Fruit fly (Drosophila melanogaster) whole organism, embryonic: ENCODE measurements around the gene smo.
A peak's percentile ranks its signal among the peaks of the same experiment; 100 is the strongest.

Source experiments
- Antp ChIP-seq: fragments of 200-800 bp; sonication (Bioruptor generic); optimal IDR thresholded peaks from 3 replicates; lab custom pipeline; 2016; ENCODE audit warnings: missing biosample characterization, missing genetic modification characterization
- Atf-2 ChIP-seq: fragments of 200-800 bp; sonication (Bioruptor generic); optimal IDR thresholded peaks from 2 replicates; lab custom pipeline; 2016; ENCODE audit warnings: missing biosample characterization, missing genetic modification characterization
- Awh ChIP-seq: fragments of 200-800 bp; sonication (Bioruptor generic); IDR thresholded peaks from 2 replicates; pipeline ENCODE4, ENCODE4 v1.3.6; 2022; ENCODE audit warnings: missing biosample characterization, missing genetic modification characterization
- CG10654 ChIP-seq: fragments of 200-800 bp; sonication (Bioruptor generic); optimal IDR thresholded peaks from 2 replicates; lab custom pipeline; 2016; ENCODE audit warnings: missing biosample characterization, missing genetic modification characterization
- CG11085 ChIP-seq: fragments of 200-800 bp; sonication (Bioruptor generic); IDR thresholded peaks from 2 replicates; pipeline ENCODE4 v1.3.6; 2022; ENCODE audit warnings: missing biosample characterization, missing genetic modification characterization
- CG11456 ChIP-seq: fragments of 200-800 bp; sonication (Bioruptor generic); IDR thresholded peaks from 3 replicates; pipeline ENCODE4 v1.3.6; 2022; ENCODE audit warnings: missing biosample characterization, missing genetic modification characterization
- CG12155 ChIP-seq: fragments of 200-800 bp; sonication (Bioruptor generic); optimal IDR thresholded peaks from 3 replicates; lab custom pipeline; 2016; ENCODE audit warnings: missing biosample characterization, missing genetic modification characterization
- CG12299 ChIP-seq: fragments of 200-800 bp; sonication (Bioruptor generic); optimal IDR thresholded peaks from 2 replicates; lab custom pipeline; 2018; ENCODE audit warnings: missing biosample characterization, mild to moderate bottlenecking, missing genetic modification characterization
- CG12769 ChIP-seq: fragments of 200-800 bp; sonication (Bioruptor generic); optimal IDR thresholded peaks from 2 replicates; lab custom pipeline; 2019; ENCODE audit warnings: missing biosample characterization, mild to moderate bottlenecking, missing genetic modification characterization, moderate library complexity
- CG13287 ChIP-seq: fragments of 200-800 bp; sonication (Bioruptor generic); IDR thresholded peaks from 2 replicates; pipeline ENCODE4 v1.3.6; 2022; ENCODE audit warnings: missing biosample characterization, missing genetic modification characterization; ENCODE audit not compliant: partially characterized antibody
- CG15514 ChIP-seq: fragments of 200-800 bp; sonication (Bioruptor generic); optimal IDR thresholded peaks from 3 replicates; lab custom pipeline; 2017; ENCODE audit warnings: missing biosample characterization, missing genetic modification characterization, mild to moderate bottlenecking, moderate library complexity, missing genetic modification reagents
- CG17186 ChIP-seq: fragments of 200-800 bp; sonication (Bioruptor generic); optimal IDR thresholded peaks from 3 replicates; lab custom pipeline; 2017; ENCODE audit warnings: missing biosample characterization, missing genetic modification reagents, missing genetic modification characterization
- CG17385 ChIP-seq: fragments of 200-800 bp; sonication (Bioruptor generic); optimal IDR thresholded peaks from 3 replicates; lab custom pipeline; 2018; ENCODE audit warnings: missing biosample characterization, mild to moderate bottlenecking, missing genetic modification characterization
- CG18764 ChIP-seq: fragments of 200-800 bp; sonication (Bioruptor generic); optimal IDR thresholded peaks from 3 replicates; lab custom pipeline; 2016; ENCODE audit warnings: missing biosample characterization, missing genetic modification characterization
- CG2712 ChIP-seq: fragments of 200-800 bp; optimal IDR thresholded peaks from 3 replicates; lab custom pipeline; 2019; ENCODE audit warnings: missing biosample characterization, mild to moderate bottlenecking, missing genetic modification characterization, moderate library complexity
- CG34224 ChIP-seq: fragments of 200-800 bp; sonication (Bioruptor generic); IDR thresholded peaks from 3 replicates; pipeline ENCODE4 v1.3.6; 2022; ENCODE audit warnings: missing biosample characterization, missing genetic modification characterization; ENCODE audit not compliant: partially characterized antibody
- CG4820 ChIP-seq: fragments of 200-800 bp; sonication (Bioruptor generic); optimal IDR thresholded peaks from 3 replicates; lab custom pipeline; 2016; ENCODE audit warnings: missing biosample characterization, missing genetic modification characterization
- CG6854 ChIP-seq: fragments of 200-800 bp; sonication (Bioruptor generic); optimal IDR thresholded peaks from 3 replicates; lab custom pipeline; 2017; ENCODE audit warnings: missing biosample characterization, mild to moderate bottlenecking, missing genetic modification characterization
- CG7357 ChIP-seq: fragments of 200-800 bp; sonication (Bioruptor generic); IDR thresholded peaks from 3 replicates; pipeline ENCODE4 v1.3.6; 2022; ENCODE audit warnings: missing biosample characterization, missing genetic modification characterization
- CG7928 ChIP-seq: fragments of 200-800 bp; sonication (Bioruptor generic); optimal IDR thresholded peaks from 2 replicates; lab custom pipeline; 2017; ENCODE audit warnings: missing biosample characterization, mild to moderate bottlenecking, missing genetic modification characterization
- CG7987 ChIP-seq: fragments of 200-800 bp; sonication (Bioruptor generic); optimal IDR thresholded peaks from 2 replicates; lab custom pipeline; 2018; ENCODE audit warnings: missing biosample characterization, mild to moderate bottlenecking, missing genetic modification characterization, moderate library complexity
- CG8290 ChIP-seq, 3 experiments: fragments of 200-800 bp; sonication (Bioruptor generic); optimal IDR thresholded peaks; 2 replicates each; lab custom pipeline; 2016 to 2019; ENCODE audit warnings: missing biosample characterization in 3 of 3, missing genetic modification characterization in 3 of 3, mild to moderate bottlenecking in 2 of 3, moderate library complexity in 1 of 3
- CG8944 ChIP-seq: fragments of 200-800 bp; sonication (Bioruptor generic); optimal IDR thresholded peaks from 3 replicates; lab custom pipeline; 2016; ENCODE audit warnings: missing biosample characterization, missing genetic modification characterization
- CG9215 ChIP-seq: fragments of 200-800 bp; sonication (Bioruptor generic); IDR thresholded peaks from 2 replicates; pipeline ENCODE4 v1.3.6; 2022; ENCODE audit warnings: missing biosample characterization, missing genetic modification characterization
- D ChIP-seq, 2 experiments: fragments of 200-800 bp in 1 of 2; fragments of >200 bp in 1 of 2; sonication (Bioruptor generic) in 1 of 2; optimal IDR thresholded peaks; 2 replicates in 1 of 2; 3 replicates in 1 of 2; lab custom pipeline; 2017; ENCODE audit warnings: mild to moderate bottlenecking in 1 of 2, missing biosample characterization in 1 of 2, missing genetic modification characterization in 1 of 2, missing genetic modification reagents in 1 of 2
- Dfd ChIP-seq, 2 experiments: fragments of >200 bp; optimal IDR thresholded peaks; 2 replicates each; lab custom pipeline; 2017; ENCODE audit warnings: missing biosample characterization in 2 of 2, missing genetic modification characterization in 2 of 2
- E2f2 ChIP-seq: fragments of 200-800 bp; sonication (Bioruptor generic); IDR thresholded peaks from 2 replicates; pipeline ENCODE4 v1.3.6; 2022; ENCODE audit warnings: missing biosample characterization, missing genetic modification characterization
- HLH4C ChIP-seq: fragments of 200-800 bp; sonication (Bioruptor generic); IDR thresholded peaks from 3 replicates; pipeline ENCODE4 v1.3.6; 2022; ENCODE audit warnings: missing biosample characterization, missing genetic modification characterization; ENCODE audit not compliant: partially characterized antibody
- HLH54F ChIP-seq: fragments of 200-800 bp; sonication (Bioruptor generic); optimal IDR thresholded peaks from 3 replicates; lab custom pipeline; 2016; ENCODE audit warnings: missing biosample characterization, missing genetic modification characterization
- Meics ChIP-seq: fragments of 200-800 bp; sonication (Bioruptor generic); optimal IDR thresholded peaks from 2 replicates; lab custom pipeline; 2017; ENCODE audit warnings: missing biosample characterization, mild to moderate bottlenecking, missing genetic modification characterization
- NfI ChIP-seq: fragments of 200-800 bp; sonication (Bioruptor generic); optimal IDR thresholded peaks from 3 replicates; lab custom pipeline; 2018; ENCODE audit warnings: missing biosample characterization, mild to moderate bottlenecking, missing genetic modification characterization, moderate library complexity
- Oli ChIP-seq: fragments of 200-800 bp; sonication (Bioruptor generic); optimal IDR thresholded peaks from 2 replicates; lab custom pipeline; 2018; ENCODE audit warnings: missing biosample characterization, mild to moderate bottlenecking, missing genetic modification characterization, moderate library complexity
- Optix ChIP-seq: fragments of 200-800 bp; sonication (Bioruptor generic); IDR thresholded peaks from 3 replicates; pipeline ENCODE4 v1.3.6; 2022; ENCODE audit warnings: missing biosample characterization, missing genetic modification characterization
- Six4 ChIP-seq: fragments of 200-800 bp; sonication (Bioruptor generic); optimal IDR thresholded peaks from 2 replicates; lab custom pipeline; 2016; ENCODE audit warnings: missing biosample characterization, missing genetic modification characterization
- Sox100B ChIP-seq: fragments of 200-800 bp; sonication (Bioruptor generic); optimal IDR thresholded peaks from 3 replicates; lab custom pipeline; 2018; ENCODE audit warnings: missing biosample characterization, mild to moderate bottlenecking, missing genetic modification characterization
- Sry-δ ChIP-seq: fragments of 200-800 bp; sonication (Bioruptor generic); optimal IDR thresholded peaks from 2 replicates; lab custom pipeline; 2016; ENCODE audit warnings: missing biosample characterization, missing genetic modification characterization
- Taf1 ChIP-seq: fragments of 200-800 bp; sonication (Bioruptor generic); IDR thresholded peaks from 2 replicates; pipeline ENCODE4 v1.3.6; 2022; ENCODE audit warnings: missing biosample characterization, missing genetic modification characterization
- Tbp ChIP-seq: fragments of >200 bp; optimal IDR thresholded peaks from 2 replicates; lab custom pipeline; 2018; ENCODE audit warnings: missing biosample characterization, missing genetic modification characterization
- bigmax ChIP-seq: fragments of 200-800 bp; sonication (Bioruptor generic); optimal IDR thresholded peaks from 2 replicates; lab custom pipeline; 2018; ENCODE audit warnings: missing biosample characterization, mild to moderate bottlenecking, missing genetic modification characterization
- caup ChIP-seq: fragments of 200-800 bp; sonication (Bioruptor generic); optimal IDR thresholded peaks from 3 replicates; lab custom pipeline; 2017; ENCODE audit warnings: missing biosample characterization, mild to moderate bottlenecking, missing genetic modification characterization, moderate library complexity; ENCODE audit not compliant: severe bottlenecking
- da ChIP-seq: fragments of 200-800 bp; sonication (Bioruptor generic); optimal IDR thresholded peaks from 2 replicates; lab custom pipeline; 2016; ENCODE audit warnings: missing biosample characterization, missing genetic modification characterization
- dmrt99B ChIP-seq: fragments of 200-800 bp; sonication (Bioruptor generic); optimal IDR thresholded peaks from 2 replicates; lab custom pipeline; 2018; ENCODE audit warnings: missing biosample characterization, mild to moderate bottlenecking, missing genetic modification characterization, moderate library complexity
- emc ChIP-seq: fragments of 200-800 bp; sonication (Bioruptor generic); optimal IDR thresholded peaks from 2 replicates; lab custom pipeline; 2016; ENCODE audit warnings: missing biosample characterization, missing genetic modification characterization
- fd96Cb ChIP-seq: fragments of 200-800 bp; sonication (Bioruptor generic); optimal IDR thresholded peaks from 2 replicates; lab custom pipeline; 2018; ENCODE audit warnings: missing biosample characterization, mild to moderate bottlenecking, missing genetic modification characterization, moderate library complexity
- hbn ChIP-seq: fragments of 200-800 bp; sonication (Bioruptor generic); IDR thresholded peaks from 2 replicates; pipeline ENCODE4 v1.3.6; 2022; ENCODE audit warnings: missing biosample characterization, missing genetic modification characterization; ENCODE audit not compliant: partially characterized antibody
- hkb ChIP-seq, 2 experiments: fragments of 200-800 bp in 1 of 2; fragments of >200 bp in 1 of 2; sonication (Bioruptor generic) in 1 of 2; IDR thresholded peaks in 1 of 2; optimal IDR thresholded peaks in 1 of 2; 2 replicates each; pipeline versions ENCODE4 v1.3.6 to Lab custom; 2017 to 2022; ENCODE audit warnings: missing biosample characterization in 1 of 2, missing genetic modification characterization in 1 of 2
- jumu ChIP-seq: fragments of 200-800 bp; sonication (Bioruptor generic); optimal IDR thresholded peaks from 3 replicates; lab custom pipeline; 2016; ENCODE audit warnings: missing biosample characterization, missing genetic modification characterization
- stwl ChIP-seq: fragments of 200-800 bp; sonication (Bioruptor generic); optimal IDR thresholded peaks from 3 replicates; lab custom pipeline; 2018; ENCODE audit warnings: missing biosample characterization, mild to moderate bottlenecking, missing genetic modification characterization, moderate library complexity

smo gene

dm6 chr2L:247432-247831 lies 29.9 kb upstream of the smo start (continued):
- peak; percentile 16; the same call in 1 of the 2 replicates for TF ChIP-seq hbn
- no peak for TF ChIP-seq Awh
- peak; percentile 7; the same call in 1 of the 3 replicates for TF ChIP-seq CG34224 (GFP tag; lab: Robert Waterston, UW)
- no peak for TF ChIP-seq Sry-δ
- no peak for TF ChIP-seq CG4820 (GFP tag; lab: Kevin White, UChicago)
- TF ChIP-seq E2f2 (GFP tag; lab: Robert Waterston, UW): no peak
- no peak for TF ChIP-seq CG18764
- TF ChIP-seq CG6854 (GFP tag; lab: Kevin White, UChicago): no peak
- no peak for TF ChIP-seq da
- TF ChIP-seq D (optimal IDR thresholded peaks at IDR 0.05; lab: Kevin White, UChicago): peak; percentile 28
- no peak for TF ChIP-seq D (GFP tag; optimal IDR thresholded peaks at IDR 0.05; lab: Kevin White, UChicago)
- TF ChIP-seq CG10654 (GFP tag; lab: Kevin White, UChicago): no peak
- TF ChIP-seq Atf-2 (GFP tag; lab: Kevin White, UChicago): no peak
- TF ChIP-seq CG11456: no peak
- no peak for TF ChIP-seq hkb (optimal IDR thresholded peaks at IDR 0.05; lab: Kevin White, UChicago)
- TF ChIP-seq hkb (GFP tag; IDR thresholded peaks at IDR 0.05; lab: Robert Waterston, UW): no peak
- TF ChIP-seq NfI (GFP tag; lab: Kevin White, UChicago): no peak

dm6 chr2L:247845-248473 lies 29.4 kb upstream of the smo start:
- TF ChIP-seq CG7357: no peak
- TF ChIP-seq HLH4C (GFP tag; lab: Robert Waterston, UW): no peak
- TF ChIP-seq CG12769 (tag; lab: Kevin White, UChicago): peak; percentile 77
- no peak for TF ChIP-seq Optix
- no peak for TF ChIP-seq CG11085 (GFP tag; lab: Robert Waterston, UW)
- TF ChIP-seq Tbp (GFP tag; lab: Kevin White, UChicago): no peak
- TF ChIP-seq HLH54F (GFP tag; lab: Kevin White, UChicago): no peak
- no peak for TF ChIP-seq CG12299
- TF ChIP-seq CG8290 (GFP tag; optimal IDR thresholded peaks at IDR 0.05; lab: Kevin White, UChicago): no peak
- TF ChIP-seq CG8290 (tag; optimal IDR thresholded peaks at IDR 0.05; lab: Kevin White, UChicago): peak in 1 of 2 experiments; percentile 37
- peak; percentile 50 for TF ChIP-seq Sox100B (GFP tag; lab: Kevin White, UChicago)
- TF ChIP-seq Antp (GFP tag; lab: Kevin White, UChicago): no peak
- peak; percentile 84 for TF ChIP-seq Meics (GFP tag; lab: Kevin White, UChicago)
- TF ChIP-seq CG15514: no peak
- no peak for TF ChIP-seq fd96Cb
- TF ChIP-seq CG13287: 0 out of 2 replicates have a peak, but pooled peaks have one; percentile 7
- peak; percentile 36; the same call in 1 of the 2 replicates for TF ChIP-seq Taf1 (GFP tag; lab: Robert Waterston, UW)
- TF ChIP-seq dmrt99B (tag; lab: Kevin White, UChicago): peak; percentile 59
- TF ChIP-seq bigmax (GFP tag; lab: Kevin White, UChicago): no peak
- peak; percentile 53 for TF ChIP-seq CG7928 (GFP tag; lab: Kevin White, UChicago)
- TF ChIP-seq caup (GFP tag; lab: Kevin White, UChicago): peak; percentile 33
- TF ChIP-seq CG17385 (GFP tag; lab: Kevin White, UChicago): peak; percentile 80
- no peak for TF ChIP-seq Dfd (GFP tag; optimal IDR thresholded peaks at IDR 0.05; lab: Kevin White, UChicago)
- TF ChIP-seq stwl (tag; lab: Kevin White, UChicago): no peak
- TF ChIP-seq CG12155: peak; percentile 99
- TF ChIP-seq CG8944 (GFP tag; lab: Kevin White, UChicago): no peak
- TF ChIP-seq jumu (GFP tag; lab: Kevin White, UChicago): no peak
- TF ChIP-seq CG9215 (GFP tag; lab: Robert Waterston, UW): peak; percentile 61; the same call in 1 of the 2 replicates
- TF ChIP-seq CG2712 (tag; lab: Kevin White, UChicago): peak; percentile 54
- no peak for TF ChIP-seq Six4 (GFP tag; lab: Kevin White, UChicago)
- no peak for TF ChIP-seq CG7987 (GFP tag; lab: Kevin White, UChicago)
- peak; percentile 56 for TF ChIP-seq Oli
- no peak for TF ChIP-seq emc (GFP tag; lab: Kevin White, UChicago)
- no peak for TF ChIP-seq CG17186 (GFP tag; lab: Kevin White, UChicago)
